Worm (Caenorhabditis elegans): ENCODE results near the gene F53G2.2.

Gene F53G2.2

DNA sequence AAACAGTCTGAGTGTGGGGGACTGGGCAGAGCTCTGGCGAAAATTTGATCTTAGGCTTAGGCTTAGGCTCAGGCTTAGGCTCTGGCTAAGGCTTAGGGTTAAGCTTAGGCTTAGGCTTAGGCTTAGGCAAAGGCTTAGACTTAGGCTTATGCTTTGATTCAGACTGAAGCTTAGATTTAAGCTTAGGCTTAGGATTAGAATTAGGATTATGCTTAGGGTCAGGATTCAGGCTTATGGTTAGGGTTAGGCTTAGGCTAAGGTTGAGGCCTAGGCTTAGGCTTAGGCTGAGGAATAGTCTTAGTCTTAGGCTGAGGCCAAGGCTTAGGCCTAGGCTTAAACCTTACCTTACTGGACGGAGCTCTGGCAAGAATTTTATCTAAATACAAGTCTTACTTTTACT lies 45.2 kb downstream of the F53G2.2 start:
- TF ChIP-seq him-1 (tag; optimal IDR thresholded peaks at IDR 0.05) (no peak), dao-5 (tag; optimal IDR thresholded peaks at IDR 0.05) (no peak), W03F9.2 (tag; optimal IDR thresholded peaks at IDR 0.05) (no peak)

DNA sequence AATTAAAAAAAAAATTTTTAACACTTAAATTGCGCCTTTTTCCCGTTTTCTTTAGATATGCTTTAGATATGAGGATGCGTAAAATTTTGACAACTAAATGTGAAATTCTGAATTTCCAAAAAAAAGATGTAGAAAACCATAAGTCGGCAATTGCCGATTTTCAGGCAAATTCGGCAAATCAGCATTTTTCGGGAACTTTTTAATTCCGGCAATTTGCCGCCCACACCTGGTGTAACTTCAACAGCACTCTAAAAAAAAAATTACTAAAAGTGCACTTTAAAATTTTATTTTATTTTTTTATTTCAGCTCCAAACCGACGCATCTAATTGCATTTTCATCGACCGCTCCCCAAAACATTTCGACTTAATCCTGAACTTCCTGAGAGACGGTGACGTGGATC lies 48.8 kb downstream of the F53G2.2 start, which contains the start of gene K02F6.6:
K02F6.6 (plus strand) TSS at position 301 of the 400 bp plus-strand sequence.
- TF ChIP-seq W03F9.2 (tag; optimal IDR thresholded peaks at IDR 0.05) (no peak), him-1 (tag; optimal IDR thresholded peaks at IDR 0.05) (no peak), dao-5 (tag; optimal IDR thresholded peaks at IDR 0.05) (no peak)

All from whole organism, L4/young adult.